Worm (Caenorhabditis elegans): ENCODE results near the gene inx-11.

DNA sequence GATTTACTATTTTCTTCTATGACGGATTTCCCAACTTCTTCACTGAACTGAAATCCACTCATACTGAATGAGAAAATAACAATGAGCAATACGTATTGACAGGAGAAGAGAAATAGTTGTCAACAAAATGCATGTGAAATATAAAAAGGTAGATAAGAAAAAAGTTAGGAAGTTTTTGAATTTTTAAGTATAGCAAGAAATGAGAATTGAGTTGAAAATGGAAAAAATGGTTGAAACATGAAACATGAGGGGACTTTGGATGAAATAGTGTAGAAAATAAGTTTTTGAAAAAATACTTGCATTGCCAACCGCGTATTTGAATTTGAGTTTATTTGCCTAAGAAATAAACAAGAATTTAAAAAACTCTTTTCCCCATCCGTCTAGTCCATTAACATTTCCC lies 40.1 kb upstream of the inx-11 start, which contains the start of the genes pals-38 and C54D10.9:
- TF ChIP-seq him-1 (tag; optimal IDR thresholded peaks at IDR 0.05) (no peak), dao-5 (tag; optimal IDR thresholded peaks at IDR 0.05) (no peak), W03F9.2 (tag; optimal IDR thresholded peaks at IDR 0.05) (no peak)

Measured in whole organism, L4/young adult.